Fruit fly (Drosophila melanogaster) whole organism, embryonic: Measurements from ENCODE around the gene CG5255.
A peak's percentile ranks its signal among the peaks of the same experiment; 100 is the strongest.

Experiments used
- Abd-B ChIP-seq: fragments of 200-800 bp; sonication (Bioruptor generic); optimal IDR thresholded peaks from 2 replicates; lab custom pipeline; 2018; ENCODE audit warnings: missing biosample characterization, mild to moderate bottlenecking, missing genetic modification characterization, moderate library complexity
- Bgb ChIP-seq: fragments of 200-800 bp; sonication (Bioruptor generic); IDR thresholded peaks from 2 replicates; pipeline ENCODE4 v1.3.6; 2022; ENCODE audit warnings: missing biosample characterization, missing genetic modification characterization; ENCODE audit not compliant: partially characterized antibody
- CG13287 ChIP-seq: fragments of 200-800 bp; sonication (Bioruptor generic); IDR thresholded peaks from 2 replicates; pipeline ENCODE4 v1.3.6; 2022; ENCODE audit warnings: missing biosample characterization, missing genetic modification characterization; ENCODE audit not compliant: partially characterized antibody
- CG14441 ChIP-seq: fragments of 200-800 bp; sonication (Bioruptor generic); IDR thresholded peaks from 2 replicates; pipeline ENCODE4 v1.3.6; 2022; ENCODE audit warnings: missing biosample characterization, missing genetic modification characterization
- CG15269 ChIP-seq: fragments of 200-800 bp; sonication (Bioruptor generic); optimal IDR thresholded peaks from 2 replicates; lab custom pipeline; 2018; ENCODE audit warnings: missing biosample characterization, mild to moderate bottlenecking, missing genetic modification characterization, moderate library complexity
- CG1647 ChIP-seq: fragments of 200-800 bp; sonication (Bioruptor generic); optimal IDR thresholded peaks from 3 replicates; lab custom pipeline; 2016; ENCODE audit warnings: missing biosample characterization, missing genetic modification characterization
- CG17328 ChIP-seq: fragments of 200-800 bp; sonication (Bioruptor generic); IDR thresholded peaks from 2 replicates; pipeline ENCODE4 v1.3.6; 2022; ENCODE audit warnings: missing biosample characterization, missing genetic modification characterization
- CG18262 ChIP-seq: fragments of 200-800 bp; optimal IDR thresholded peaks from 3 replicates; lab custom pipeline; 2019; ENCODE audit warnings: missing biosample characterization, mild to moderate bottlenecking, missing genetic modification characterization, moderate library complexity
- CG2199 ChIP-seq: fragments of 200-800 bp; sonication (Bioruptor generic); IDR thresholded peaks from 3 replicates; pipeline ENCODE4 v1.3.6; 2022; ENCODE audit warnings: missing biosample characterization, missing genetic modification characterization
- CG2678 ChIP-seq: fragments of 200-800 bp; sonication (Bioruptor generic); optimal IDR thresholded peaks from 3 replicates; lab custom pipeline; 2019; ENCODE audit warnings: missing biosample characterization, mild to moderate bottlenecking, missing genetic modification characterization, moderate library complexity
- CG31365 ChIP-seq: fragments of 200-800 bp; sonication (Bioruptor generic); optimal IDR thresholded peaks from 2 replicates; lab custom pipeline; 2018; ENCODE audit warnings: missing biosample characterization, mild to moderate bottlenecking, missing genetic modification characterization
- CG31388 ChIP-seq: fragments of 200-800 bp; sonication (Bioruptor generic); optimal IDR thresholded peaks from 2 replicates; lab custom pipeline; 2016; ENCODE audit warnings: missing biosample characterization, missing genetic modification characterization
- CG32532 ChIP-seq: fragments of 200-800 bp; sonication (Bioruptor generic); IDR thresholded peaks from 2 replicates; pipeline ENCODE4 v1.3.6; 2022; ENCODE audit warnings: missing biosample characterization, missing genetic modification characterization
- CG33557 ChIP-seq: fragments of 200-800 bp; sonication (Bioruptor generic); optimal IDR thresholded peaks from 2 replicates; lab custom pipeline; 2019; ENCODE audit warnings: missing biosample characterization, mild to moderate bottlenecking, missing genetic modification characterization, moderate library complexity
- CG3847 ChIP-seq: fragments of 200-800 bp; sonication (Bioruptor generic); IDR thresholded peaks from 2 replicates; pipeline ENCODE4 v1.3.6; 2022; ENCODE audit warnings: missing biosample characterization, missing genetic modification characterization
- CG4617 ChIP-seq: fragments of 200-800 bp; sonication (Bioruptor generic); optimal IDR thresholded peaks from 3 replicates; lab custom pipeline; 2016; ENCODE audit warnings: missing biosample characterization, missing genetic modification characterization, borderline replicate concordance
- CG6254 ChIP-seq: fragments of 200-800 bp; sonication (Bioruptor generic); optimal IDR thresholded peaks from 3 replicates; lab custom pipeline; 2017; ENCODE audit warnings: mild to moderate bottlenecking, missing biosample characterization, missing genetic modification reagents, missing genetic modification characterization
- CG7786 ChIP-seq: fragments of 200-800 bp; sonication (Bioruptor generic); optimal IDR thresholded peaks from 2 replicates; lab custom pipeline; 2016; ENCODE audit warnings: missing biosample characterization, missing genetic modification characterization
- CG7963 ChIP-seq: fragments of 200-800 bp; sonication (Bioruptor generic); IDR thresholded peaks from 3 replicates; pipeline ENCODE4 v1.3.6; 2022; ENCODE audit warnings: missing biosample characterization, missing genetic modification characterization; ENCODE audit not compliant: partially characterized antibody
- CG8478 ChIP-seq: fragments of >200 bp; optimal IDR thresholded peaks from 2 replicates; lab custom pipeline; 2018
- CG9817 ChIP-seq: fragments of 200-800 bp; sonication (Bioruptor generic); optimal IDR thresholded peaks from 2 replicates; lab custom pipeline; 2018; ENCODE audit warnings: missing biosample characterization, mild to moderate bottlenecking, missing genetic modification characterization, moderate library complexity
- Chrac-16 ChIP-seq: fragments of 200-800 bp; sonication (Bioruptor generic); optimal IDR thresholded peaks from 3 replicates; lab custom pipeline; 2016; ENCODE audit warnings: missing biosample characterization, missing genetic modification characterization
- CrebB ChIP-seq: fragments of 200-800 bp; sonication (Bioruptor generic); optimal IDR thresholded peaks from 3 replicates; lab custom pipeline; 2018; ENCODE audit warnings: missing biosample characterization, mild to moderate bottlenecking, missing genetic modification characterization
- D ChIP-seq, 2 experiments: fragments of 200-800 bp in 1 of 2; fragments of >200 bp in 1 of 2; sonication (Bioruptor generic) in 1 of 2; optimal IDR thresholded peaks; 2 replicates in 1 of 2; 3 replicates in 1 of 2; lab custom pipeline; 2017; ENCODE audit warnings: mild to moderate bottlenecking in 1 of 2, missing biosample characterization in 1 of 2, missing genetic modification characterization in 1 of 2, missing genetic modification reagents in 1 of 2
- Dek ChIP-seq: fragments of 200-800 bp; sonication (Bioruptor generic); optimal IDR thresholded peaks from 3 replicates; lab custom pipeline; 2019; ENCODE audit warnings: missing biosample characterization, mild to moderate bottlenecking, missing genetic modification characterization, moderate library complexity
- Dfd ChIP-seq, 2 experiments: fragments of >200 bp; optimal IDR thresholded peaks; 2 replicates each; lab custom pipeline; 2017; ENCODE audit warnings: missing biosample characterization in 2 of 2, missing genetic modification characterization in 2 of 2
- Elba2 ChIP-seq: fragments of 200-800 bp; sonication (Bioruptor generic); optimal IDR thresholded peaks from 3 replicates; lab custom pipeline; 2016; ENCODE audit warnings: missing biosample characterization, missing genetic modification characterization
- ato ChIP-seq: fragments of 200-800 bp; sonication (Bioruptor generic); IDR thresholded peaks from 2 replicates; pipeline ENCODE4 v1.3.6; 2022; ENCODE audit warnings: missing biosample characterization, missing genetic modification characterization; ENCODE audit not compliant: partially characterized antibody
- corto ChIP-seq: fragments of 200-800 bp; sonication (Bioruptor generic); optimal IDR thresholded peaks from 2 replicates; lab custom pipeline; 2016; ENCODE audit warnings: missing biosample characterization, mild to moderate bottlenecking, missing genetic modification characterization, moderate library complexity
- dimm ChIP-seq: fragments of 200-800 bp; sonication (Bioruptor generic); IDR thresholded peaks from 2 replicates; pipeline ENCODE4 v1.3.6; 2022; ENCODE audit warnings: missing biosample characterization, missing genetic modification characterization
- ems ChIP-seq: fragments of 200-800 bp; sonication (Bioruptor generic); optimal IDR thresholded peaks from 3 replicates; lab custom pipeline; 2016; ENCODE audit warnings: missing biosample characterization, missing genetic modification characterization
- en ChIP-seq: fragments of 200-800 bp; sonication (Bioruptor generic); optimal IDR thresholded peaks from 2 replicates; lab custom pipeline; 2016; ENCODE audit warnings: missing biosample characterization, missing genetic modification characterization
- exex ChIP-seq: fragments of 200-800 bp; sonication (Bioruptor generic); optimal IDR thresholded peaks from 4 replicates; lab custom pipeline; 2018; ENCODE audit warnings: missing biosample characterization, mild to moderate bottlenecking, missing genetic modification characterization, moderate library complexity
- ftz-f1 ChIP-seq: fragments of 200-800 bp; sonication (Bioruptor generic); optimal IDR thresholded peaks from 2 replicates; lab custom pipeline; 2016; ENCODE audit warnings: missing biosample characterization, missing genetic modification characterization
- gfzf ChIP-seq: fragments of 200-800 bp; sonication (Bioruptor generic); optimal IDR thresholded peaks from 2 replicates; lab custom pipeline; 2016; ENCODE audit warnings: missing biosample characterization, mild to moderate bottlenecking, missing genetic modification characterization, moderate library complexity
- gsb ChIP-seq: fragments of 200-800 bp; sonication (Bioruptor generic); IDR thresholded peaks from 2 replicates; pipeline ENCODE4 v1.3.6; 2022; ENCODE audit warnings: missing biosample characterization, missing genetic modification characterization
- gsb-n ChIP-seq: fragments of 200-800 bp; sonication (Bioruptor generic); optimal IDR thresholded peaks from 3 replicates; lab custom pipeline; 2018; ENCODE audit warnings: missing biosample characterization, mild to moderate bottlenecking, missing genetic modification characterization
- insv ChIP-seq, 2 experiments: fragments of 200-800 bp; sonication (Bioruptor generic); optimal IDR thresholded peaks; 3 replicates each; lab custom pipeline; 2016 to 2018; ENCODE audit warnings: missing biosample characterization in 2 of 2, missing genetic modification characterization in 2 of 2
- jigr1 ChIP-seq: fragments of 200-800 bp; sonication (Bioruptor generic); IDR thresholded peaks from 3 replicates; pipeline ENCODE4 v1.3.6; 2022; ENCODE audit warnings: missing biosample characterization, missing genetic modification characterization
- prd ChIP-seq, 3 experiments: fragments of >200 bp in 2 of 3; fragments of 200-800 bp in 1 of 3; sonication (Bioruptor generic) in 1 of 3; optimal IDR thresholded peaks in 2 of 3; IDR thresholded peaks in 1 of 3; 2 replicates in 2 of 3; 3 replicates in 1 of 3; pipeline versions ENCODE4 v1.3.6 to Lab custom; 2017 to 2022; ENCODE audit warnings: missing biosample characterization in 1 of 3, missing genetic modification characterization in 1 of 3
- row ChIP-seq: fragments of 200-800 bp; sonication (Bioruptor generic); IDR thresholded peaks from 3 replicates; pipeline ENCODE4 v1.3.6; 2022; ENCODE audit warnings: missing biosample characterization, missing genetic modification characterization
- salm ChIP-seq: fragments of 200-800 bp; sonication (Bioruptor generic); optimal IDR thresholded peaks from 2 replicates; lab custom pipeline; 2018; ENCODE audit warnings: missing biosample characterization, mild to moderate bottlenecking, missing genetic modification characterization
- unpg ChIP-seq: fragments of 200-800 bp; sonication (Bioruptor generic); optimal IDR thresholded peaks from 3 replicates; lab custom pipeline; 2018; ENCODE audit warnings: missing biosample characterization, mild to moderate bottlenecking, missing genetic modification characterization, moderate library complexity

Gene CG5255

dm6 chr3R:17118917-17119378 lies 18.7 kb upstream of the CG5255 start (continued):
- TF ChIP-seq CG15269, result no peak
- TF ChIP-seq D (optimal IDR thresholded peaks at IDR 0.05; lab: Kevin White, UChicago), result no peak
- TF ChIP-seq D (GFP tag; optimal IDR thresholded peaks at IDR 0.05; lab: Kevin White, UChicago), result no peak
- TF ChIP-seq dimm (GFP tag; lab: Robert Waterston, UW), result no peak
- no peak for TF ChIP-seq CG2678 (tag; lab: Kevin White, UChicago)
- TF ChIP-seq Elba2 (GFP tag; lab: Kevin White, UChicago), result no peak
- 0 out of 3 replicates have a peak, but pooled peaks have one; percentile 4 for TF ChIP-seq CG2199 (GFP tag; lab: Robert Waterston, UW)
- no peak; the same call in 1 of the 2 replicates for TF ChIP-seq CG32532
- no peak for TF ChIP-seq CG9817 (tag; lab: Kevin White, UChicago)
- TF ChIP-seq CG31365, result no peak
- TF ChIP-seq ems (GFP tag; lab: Kevin White, UChicago), result no peak
- no peak for TF ChIP-seq en (GFP tag; lab: Kevin White, UChicago)
- no peak for TF ChIP-seq ftz-f1 (GFP tag; lab: Kevin White, UChicago)
- no peak for TF ChIP-seq CG18262 (tag; lab: Kevin White, UChicago)
- TF ChIP-seq CG13287 (GFP tag; lab: Robert Waterston, UW), result peak; percentile 60
- TF ChIP-seq Chrac-16 (GFP tag; lab: Kevin White, UChicago), result no peak
- no peak for TF ChIP-seq Dfd (GFP tag; optimal IDR thresholded peaks at IDR 0.05; lab: Kevin White, UChicago)
- no peak for TF ChIP-seq CG1647
- TF ChIP-seq CG31388 (GFP tag; lab: Kevin White, UChicago), result no peak
- TF ChIP-seq CG7786 (GFP tag; lab: Kevin White, UChicago), result no peak
- no peak for TF ChIP-seq CG8478 (lab: Kevin White, UChicago)
- TF ChIP-seq exex (tag; lab: Kevin White, UChicago), result no peak
- no peak for TF ChIP-seq Dek (tag; lab: Kevin White, UChicago)
- TF ChIP-seq CG3847, result no peak
- no peak for TF ChIP-seq ato (GFP tag; lab: Robert Waterston, UW)
- TF ChIP-seq gsb (GFP tag; lab: Robert Waterston, UW), result no peak
- TF ChIP-seq CG33557 (GFP tag; lab: Kevin White, UChicago), result no peak
- no peak for TF ChIP-seq gfzf (GFP tag; lab: Kevin White, UChicago)
- TF ChIP-seq prd (optimal IDR thresholded peaks at IDR 0.05; lab: Kevin White, UChicago), result no peak
- TF ChIP-seq prd (GFP tag; IDR thresholded peaks at IDR 0.05; lab: Robert Waterston, UW), result no peak
- TF ChIP-seq CG7963 (GFP tag; lab: Robert Waterston, UW), result no peak
- no peak for TF ChIP-seq corto
- TF ChIP-seq CG6254, result no peak
- TF ChIP-seq row (GFP tag; lab: Robert Waterston, UW), result no peak
- no peak for TF ChIP-seq gsb-n (tag; lab: Kevin White, UChicago)
- no peak for TF ChIP-seq unpg (GFP tag; lab: Kevin White, UChicago)
- TF ChIP-seq Bgb, result peak; percentile 48; the same call in 1 of the 2 replicates
- TF ChIP-seq insv (GFP tag; optimal IDR thresholded peaks at IDR 0.05; lab: Kevin White, UChicago), result no peak
- TF ChIP-seq CG17328, result no peak
- TF ChIP-seq Abd-B, result no peak
- no peak for TF ChIP-seq CrebB (tag; lab: Kevin White, UChicago)
- no peak for TF ChIP-seq jigr1 (GFP tag; lab: Robert Waterston, UW)
- TF ChIP-seq CG4617 (GFP tag; lab: Kevin White, UChicago), result no peak
- peak; percentile 23; the same call in 1 of the 2 replicates for TF ChIP-seq CG14441 (GFP tag; lab: Robert Waterston, UW)
- no peak for TF ChIP-seq salm (tag; lab: Kevin White, UChicago)
